Worm (Caenorhabditis elegans) whole organism, mixed stage, embryonic: ENCODE data around the gene skr-20.

ENCODE experiments used
- M03D4.4 ChIP-seq: sonication (generic microtip); optimal IDR thresholded peaks from 2 replicates; lab custom pipeline; 2017; ENCODE audit warnings: mild to moderate bottlenecking, missing genetic modification characterization, missing compliant biosample characterization
- bed-3 ChIP-seq: fragments of 200-800 bp; sonication (Bioruptor generic); optimal IDR thresholded peaks from 3 replicates; lab custom pipeline; 2018; ENCODE audit warnings: mild to moderate bottlenecking, missing genetic modification characterization, moderate library complexity, missing compliant biosample characterization
- blmp-1 ChIP-seq: fragments of 150-350 bp; optimal IDR thresholded peaks from 2 replicates; lab custom pipeline; 2014; ENCODE audit warnings: missing biosample characterization, missing genetic modification characterization
- ceh-39 ChIP-seq: fragments of 150-350 bp; optimal IDR thresholded peaks from 2 replicates; lab custom pipeline; 2014; ENCODE audit warnings: missing biosample characterization, missing genetic modification characterization
- ceh-43 ChIP-seq: fragments of 200-800 bp; sonication (Bioruptor generic); optimal IDR thresholded peaks from 2 replicates; lab custom pipeline; 2018; ENCODE audit warnings: mild to moderate bottlenecking, missing genetic modification characterization, moderate library complexity, missing compliant biosample characterization
- ceh-83 ChIP-seq: fragments of 200-800 bp; sonication (Bioruptor generic); optimal IDR thresholded peaks from 2 replicates; lab custom pipeline; 2018; ENCODE audit warnings: mild to moderate bottlenecking, missing genetic modification characterization, missing compliant biosample characterization
- ces-1 ChIP-seq: fragments of 150-350 bp; optimal IDR thresholded peaks from 2 replicates; lab custom pipeline; 2014; ENCODE audit warnings: missing biosample characterization, missing genetic modification reagents, missing genetic modification characterization
- cnd-1 ChIP-seq: fragments of 200-800 bp; sonication (Bioruptor generic); optimal IDR thresholded peaks from 2 replicates; lab custom pipeline; 2018; ENCODE audit warnings: mild to moderate bottlenecking, missing genetic modification characterization, missing compliant biosample characterization
- drap-1 ChIP-seq: fragments of 200-800 bp; sonication (Bioruptor generic); optimal IDR thresholded peaks from 3 replicates; lab custom pipeline; 2018; ENCODE audit warnings: mild to moderate bottlenecking, missing genetic modification characterization, missing compliant biosample characterization
- elt-1 ChIP-seq: sonication (generic microtip); optimal IDR thresholded peaks from 2 replicates; lab custom pipeline; 2017; ENCODE audit warnings: missing genetic modification characterization, mild to moderate bottlenecking, missing compliant biosample characterization, antibody characterized with exemption, moderate library complexity, borderline replicate concordance; ENCODE audit not compliant: insufficient read depth
- flh-1 ChIP-seq: fragments of 200-800 bp; sonication (Bioruptor generic); optimal IDR thresholded peaks from 2 replicates; lab custom pipeline; 2018; ENCODE audit warnings: mild to moderate bottlenecking, missing genetic modification characterization, moderate library complexity, missing compliant biosample characterization
- ham-2 ChIP-seq: fragments of 200-800 bp; sonication (Bioruptor generic); optimal IDR thresholded peaks from 2 replicates; lab custom pipeline; 2018; ENCODE audit warnings: mild to moderate bottlenecking, missing genetic modification characterization, missing compliant biosample characterization
- hlh-1 ChIP-seq: fragments of 150-350 bp; optimal IDR thresholded peaks from 2 replicates; lab custom pipeline; 2014; ENCODE audit warnings: missing biosample characterization, missing genetic modification reagents, missing genetic modification characterization
- lin-13 ChIP-seq: fragments of 150-350 bp; optimal IDR thresholded peaks from 2 replicates; lab custom pipeline; 2014; ENCODE audit warnings: missing biosample characterization, missing genetic modification characterization
- lsy-2 ChIP-seq: fragments of 150-350 bp; optimal IDR thresholded peaks from 2 replicates; lab custom pipeline; 2014; ENCODE audit warnings: missing biosample characterization, missing genetic modification characterization
- mab-5 ChIP-seq: fragments of 150-350 bp; optimal IDR thresholded peaks from 2 replicates; lab custom pipeline; 2014; ENCODE audit warnings: missing biosample characterization, missing genetic modification characterization
- mep-1 ChIP-seq: fragments of 150-350 bp; optimal IDR thresholded peaks from 2 replicates; lab custom pipeline; 2017; ENCODE audit warnings: missing biosample characterization, missing genetic modification reagents, missing genetic modification characterization, inconsistent platforms
- mls-2 ChIP-seq: sonication (generic microtip); optimal IDR thresholded peaks from 2 replicates; lab custom pipeline; 2016; ENCODE audit warnings: mild to moderate bottlenecking, missing genetic modification characterization, moderate library complexity, missing compliant biosample characterization
- nhr-12 ChIP-seq: fragments of 150-350 bp; optimal IDR thresholded peaks from 2 replicates; lab custom pipeline; 2014; ENCODE audit warnings: missing biosample characterization, missing genetic modification characterization
- nhr-2 ChIP-seq: fragments of 150-350 bp; optimal IDR thresholded peaks from 2 replicates; lab custom pipeline; 2014; ENCODE audit warnings: missing biosample characterization, missing genetic modification characterization
- nhr-237 ChIP-seq: fragments of 150-350 bp; optimal IDR thresholded peaks from 2 replicates; lab custom pipeline; 2014; ENCODE audit warnings: missing biosample characterization, missing genetic modification characterization
- nhr-76 ChIP-seq: sonication (generic microtip); optimal IDR thresholded peaks from 2 replicates; lab custom pipeline; 2017; ENCODE audit warnings: missing biosample characterization, missing genetic modification characterization
- pha-4 ChIP-seq: fragments of 150-350 bp; optimal IDR thresholded peaks from 2 replicates; lab custom pipeline; 2018; ENCODE audit warnings: missing biosample characterization, missing genetic modification reagents, missing genetic modification characterization
- sem-2 ChIP-seq: fragments of 200-800 bp; sonication (Bioruptor generic); optimal IDR thresholded peaks from 2 replicates; lab custom pipeline; 2018; ENCODE audit warnings: mild to moderate bottlenecking, missing genetic modification characterization, missing compliant biosample characterization
- snpc-4 ChIP-seq: fragments of 150-350 bp; optimal IDR thresholded peaks from 2 replicates; lab custom pipeline; 2014; ENCODE audit warnings: missing biosample characterization, missing genetic modification characterization
- sptf-1 ChIP-seq: sonication (generic microtip); optimal IDR thresholded peaks from 2 replicates; lab custom pipeline; 2017; ENCODE audit warnings: mild to moderate bottlenecking, missing genetic modification characterization, moderate library complexity, missing compliant biosample characterization
- tbx-8 ChIP-seq: fragments of 200-800 bp; sonication (Bioruptor generic); optimal IDR thresholded peaks from 2 replicates; lab custom pipeline; 2018; ENCODE audit warnings: mild to moderate bottlenecking, missing genetic modification characterization, moderate library complexity, missing compliant biosample characterization
- unc-120 ChIP-seq: sonication (generic microtip); optimal IDR thresholded peaks from 2 replicates; lab custom pipeline; 2017; ENCODE audit warnings: missing genetic modification characterization, missing compliant biosample characterization; ENCODE audit not compliant: poor library complexity, severe bottlenecking
- unc-39 ChIP-seq: fragments of 150-350 bp; optimal IDR thresholded peaks from 2 replicates; lab custom pipeline; 2014; ENCODE audit warnings: missing biosample characterization, missing genetic modification characterization
- unc-62 ChIP-seq: fragments of 150-350 bp; optimal IDR thresholded peaks from 2 replicates; lab custom pipeline; 2014; ENCODE audit warnings: missing biosample characterization, missing genetic modification reagents, missing genetic modification characterization
- zip-8 ChIP-seq: fragments of 150-350 bp; optimal IDR thresholded peaks from 2 replicates; lab custom pipeline; 2014; ENCODE audit warnings: missing biosample characterization, missing genetic modification characterization
- ztf-11 ChIP-seq: fragments of 150-350 bp; optimal IDR thresholded peaks from 2 replicates; lab custom pipeline; 2014; ENCODE audit warnings: missing biosample characterization, missing genetic modification characterization

skr-20 gene

ce11 chrX:13209026-13209425, 14.3 kb downstream of the skr-20 start:
- TF ChIP-seq nhr-237 (tag; lab: Kevin White, UChicago) (no peak), bed-3 (no peak), unc-62 (GFP tag; lab: Kevin White, UChicago) (no peak), pha-4 (tag; lab: Kevin White, UChicago) (no peak), mls-2 (no peak), sem-2 (no peak), unc-120 (tag; lab: Kevin White, UChicago) (no peak), elt-1 (tag; lab: Kevin White, UChicago) (no peak), mab-5 (tag; lab: Kevin White, UChicago) (no peak), unc-39 (tag; lab: Kevin White, UChicago) (no peak), nhr-12 (tag; lab: Kevin White, UChicago) (no peak), snpc-4 (no peak), mep-1 (tag; lab: Kevin White, UChicago) (no peak), M03D4.4 (tag; lab: Kevin White, UChicago) (no peak), drap-1 (GFP tag; lab: Kevin White, UChicago) (no peak), hlh-1 (no peak), ham-2 (GFP tag; lab: Kevin White, UChicago) (no peak)

DNA sequence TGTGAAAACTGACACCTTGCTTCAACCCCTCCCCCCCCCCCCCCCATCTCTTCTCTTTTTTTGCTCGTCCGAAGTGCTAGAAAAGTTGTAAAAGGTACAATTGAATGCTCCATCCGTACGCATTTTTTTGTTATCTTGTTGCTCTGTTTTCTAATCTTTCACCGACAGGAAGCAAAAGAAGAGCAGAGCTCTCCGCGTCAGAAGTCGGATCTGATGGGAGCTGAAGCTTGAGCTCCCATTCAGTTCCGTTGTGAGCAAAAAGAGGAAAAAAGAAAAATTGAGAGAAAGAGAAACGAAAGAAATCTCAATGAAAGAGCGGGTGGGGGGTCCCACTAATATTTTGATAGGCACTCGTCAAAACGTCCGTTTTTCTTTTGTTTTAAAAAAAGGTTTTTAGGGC, 16.4 kb downstream of the skr-20 start:
- TF ChIP-seq ceh-43 (GFP tag; lab: Kevin White, UChicago) (no peak), unc-120 (tag; lab: Kevin White, UChicago) (peak; percentile 24)

ce11 chrX:13206011-13206410, 17.3 kb downstream of the skr-20 start:
- TF ChIP-seq ham-2 (GFP tag; lab: Kevin White, UChicago) (no peak), mls-2 (no peak), ceh-43 (GFP tag; lab: Kevin White, UChicago) (no peak), bed-3 (no peak), mab-5 (tag; lab: Kevin White, UChicago) (no peak), lsy-2 (tag; lab: Kevin White, UChicago) (no peak), blmp-1 (tag; lab: Kevin White, UChicago) (no peak), nhr-76 (tag; lab: Kevin White, UChicago) (no peak), flh-1 (GFP tag; lab: Kevin White, UChicago) (no peak), tbx-8 (GFP tag; lab: Kevin White, UChicago) (no peak), unc-62 (GFP tag; lab: Kevin White, UChicago) (no peak), ceh-39 (tag; lab: Kevin White, UChicago) (no peak), sptf-1 (no peak), pha-4 (tag; lab: Kevin White, UChicago) (no peak), lin-13 (no peak), mep-1 (tag; lab: Kevin White, UChicago) (no peak)

ce11 chrX:13202312-13202711, 21.0 kb downstream of the skr-20 start:
- TF ChIP-seq nhr-12 (tag; lab: Kevin White, UChicago) (no peak), ztf-11 (tag; lab: Kevin White, UChicago) (no peak), bed-3 (no peak), ceh-43 (GFP tag; lab: Kevin White, UChicago) (no peak)

DNA sequence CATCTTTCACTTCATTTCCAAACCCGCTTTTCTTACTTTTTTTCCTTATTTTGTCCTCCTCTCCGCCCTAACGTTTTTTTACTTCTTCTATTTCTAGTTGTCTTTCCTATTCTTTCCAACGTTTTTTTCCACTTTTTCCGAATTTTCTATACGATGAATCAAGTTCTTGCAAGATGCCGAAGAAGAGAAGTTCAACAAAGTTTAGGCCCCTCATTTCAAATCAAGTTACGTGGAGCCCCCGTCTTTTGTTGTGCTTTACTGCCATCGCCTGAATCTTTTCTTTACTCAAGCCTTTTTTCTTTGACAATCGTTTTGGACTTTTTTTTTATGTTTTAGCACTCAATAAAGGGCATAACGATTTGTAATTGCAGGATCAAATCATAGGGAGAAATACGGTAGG, 21.9 kb downstream of the skr-20 start, which contains the start of gene unc-9:
Gene unc-9 (plus strand): TSS at position 370 of the 400 bp plus-strand sequence.
- TF ChIP-seq unc-62 (GFP tag; lab: Kevin White, UChicago) = no peak
- no peak for TF ChIP-seq ztf-11 (tag; lab: Kevin White, UChicago)
- no peak for TF ChIP-seq ham-2 (GFP tag; lab: Kevin White, UChicago)
- no peak for TF ChIP-seq cnd-1
- no peak for TF ChIP-seq ceh-43 (GFP tag; lab: Kevin White, UChicago)
- no peak for TF ChIP-seq flh-1 (GFP tag; lab: Kevin White, UChicago)
- peak; percentile 58 for TF ChIP-seq ces-1 (GFP tag; lab: Kevin White, UChicago)
- no peak for TF ChIP-seq mab-5 (tag; lab: Kevin White, UChicago)

DNA sequence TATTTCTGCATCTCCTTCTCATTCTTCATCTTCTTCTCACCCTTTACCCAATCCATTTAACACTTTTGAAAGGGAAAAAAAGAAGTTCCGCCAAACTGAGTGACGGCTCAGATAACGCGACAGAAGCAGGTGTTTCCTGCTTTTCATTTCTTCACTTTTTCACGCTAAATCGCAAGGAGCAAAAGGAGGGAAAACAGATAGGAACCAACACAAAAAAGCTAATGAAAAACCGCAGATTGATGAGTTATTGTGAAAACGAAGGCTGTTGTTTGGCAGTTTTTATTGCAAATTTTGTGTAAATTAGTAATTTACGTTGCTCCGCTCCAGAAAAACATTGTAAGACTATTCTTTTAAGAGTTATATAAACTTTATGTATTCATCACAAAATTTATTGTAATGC, 23.0 kb downstream of the skr-20 start:
- TF ChIP-seq elt-1 (tag; lab: Kevin White, UChicago) (no peak), lsy-2 (tag; lab: Kevin White, UChicago) (no peak), ceh-83 (GFP tag; lab: Kevin White, UChicago) (no peak), unc-39 (tag; lab: Kevin White, UChicago) (no peak), zip-8 (tag; lab: Kevin White, UChicago) (no peak), sem-2 (no peak), unc-120 (tag; lab: Kevin White, UChicago) (no peak), M03D4.4 (tag; lab: Kevin White, UChicago) (no peak), ham-2 (GFP tag; lab: Kevin White, UChicago) (no peak), ceh-43 (GFP tag; lab: Kevin White, UChicago) (no peak), ceh-39 (tag; lab: Kevin White, UChicago) (no peak), mep-1 (tag; lab: Kevin White, UChicago) (no peak), nhr-237 (tag; lab: Kevin White, UChicago) (no peak), ztf-11 (tag; lab: Kevin White, UChicago) (no peak), nhr-2 (tag; lab: Kevin White, UChicago) (no peak), snpc-4 (no peak), lin-13 (no peak), cnd-1 (no peak)
